Fruit fly (Drosophila melanogaster) whole organism, embryonic: ENCODE measurements around the gene 14-3-3epsilon.

Experiments used
- Abd-B ChIP-seq: fragments of 200-800 bp; sonication (Bioruptor generic); optimal IDR thresholded peaks from 2 replicates; lab custom pipeline; 2018; ENCODE audit warnings: missing biosample characterization, mild to moderate bottlenecking, missing genetic modification characterization, moderate library complexity
- B-H1 ChIP-seq: fragments of 200-800 bp; sonication (Bioruptor generic); IDR thresholded peaks from 3 replicates; pipeline ENCODE4 v1.3.6; 2022; ENCODE audit warnings: missing biosample characterization, missing genetic modification characterization
- Bdp1 ChIP-seq: fragments of 200-800 bp; sonication (Bioruptor generic); optimal IDR thresholded peaks from 3 replicates; lab custom pipeline; 2016; ENCODE audit warnings: missing biosample characterization, missing genetic modification characterization
- CG11085 ChIP-seq: fragments of 200-800 bp; sonication (Bioruptor generic); IDR thresholded peaks from 2 replicates; pipeline ENCODE4 v1.3.6; 2022; ENCODE audit warnings: missing biosample characterization, missing genetic modification characterization
- CG11398 ChIP-seq: fragments of 200-800 bp; sonication (Bioruptor generic); optimal IDR thresholded peaks from 2 replicates; lab custom pipeline; 2016; ENCODE audit warnings: missing biosample characterization, missing genetic modification characterization
- CG11456 ChIP-seq: fragments of 200-800 bp; sonication (Bioruptor generic); IDR thresholded peaks from 3 replicates; pipeline ENCODE4 v1.3.6; 2022; ENCODE audit warnings: missing biosample characterization, missing genetic modification characterization
- CG12104 ChIP-seq: fragments of 200-800 bp; sonication (Bioruptor generic); optimal IDR thresholded peaks from 3 replicates; lab custom pipeline; 2016; ENCODE audit warnings: missing biosample characterization, missing genetic modification characterization
- CG1233 ChIP-seq: fragments of 200-800 bp; sonication (Bioruptor generic); optimal IDR thresholded peaks from 4 replicates; lab custom pipeline; 2018; ENCODE audit warnings: missing biosample characterization, mild to moderate bottlenecking, missing genetic modification characterization
- CG12744 ChIP-seq: fragments of 200-800 bp; sonication (Bioruptor generic); optimal IDR thresholded peaks from 2 replicates; lab custom pipeline; 2016; ENCODE audit warnings: missing biosample characterization, missing genetic modification characterization
- CG12942 ChIP-seq: fragments of 200-800 bp; sonication (Bioruptor generic); optimal IDR thresholded peaks from 3 replicates; lab custom pipeline; 2016; ENCODE audit warnings: missing biosample characterization, missing genetic modification characterization
- CG13894 ChIP-seq: fragments of 200-800 bp; sonication (Bioruptor generic); optimal IDR thresholded peaks from 3 replicates; lab custom pipeline; 2018; ENCODE audit warnings: missing biosample characterization, mild to moderate bottlenecking, missing genetic modification characterization, moderate library complexity
- CG16813 ChIP-seq: fragments of 200-800 bp; sonication (Bioruptor generic); IDR thresholded peaks from 3 replicates; pipeline ENCODE4 v1.3.6; 2022; ENCODE audit warnings: missing biosample characterization, missing genetic modification characterization; ENCODE audit not compliant: partially characterized antibody
- CG18011 ChIP-seq: fragments of 200-800 bp; sonication (Bioruptor generic); optimal IDR thresholded peaks from 2 replicates; lab custom pipeline; 2017; ENCODE audit warnings: missing biosample characterization, missing genetic modification characterization, mild to moderate bottlenecking, moderate library complexity, missing genotype
- CG18764 ChIP-seq: fragments of 200-800 bp; sonication (Bioruptor generic); optimal IDR thresholded peaks from 3 replicates; lab custom pipeline; 2016; ENCODE audit warnings: missing biosample characterization, missing genetic modification characterization
- CG2116 ChIP-seq: fragments of 200-800 bp; sonication (Bioruptor generic); optimal IDR thresholded peaks from 3 replicates; lab custom pipeline; 2018; ENCODE audit warnings: missing biosample characterization, mild to moderate bottlenecking, missing genetic modification characterization
- CG2120 ChIP-seq: fragments of 200-800 bp; sonication (Bioruptor generic); optimal IDR thresholded peaks from 3 replicates; lab custom pipeline; 2016; ENCODE audit warnings: missing biosample characterization, missing genetic modification characterization
- CG34224 ChIP-seq: fragments of 200-800 bp; sonication (Bioruptor generic); IDR thresholded peaks from 3 replicates; pipeline ENCODE4 v1.3.6; 2022; ENCODE audit warnings: missing biosample characterization, missing genetic modification characterization; ENCODE audit not compliant: partially characterized antibody
- CG34376 ChIP-seq: fragments of 200-800 bp; sonication (Bioruptor generic); optimal IDR thresholded peaks from 2 replicates; lab custom pipeline; 2018; ENCODE audit warnings: missing biosample characterization, mild to moderate bottlenecking, missing genetic modification characterization
- CG4617 ChIP-seq: fragments of 200-800 bp; sonication (Bioruptor generic); optimal IDR thresholded peaks from 3 replicates; lab custom pipeline; 2016; ENCODE audit warnings: missing biosample characterization, missing genetic modification characterization, borderline replicate concordance
- CG9932 ChIP-seq: fragments of 200-800 bp; sonication (Bioruptor generic); IDR thresholded peaks from 2 replicates; pipeline ENCODE4 v1.3.6; 2022; ENCODE audit warnings: missing biosample characterization, missing genetic modification characterization
- D19A ChIP-seq: fragments of 200-800 bp; optimal IDR thresholded peaks from 3 replicates; lab custom pipeline; 2019; ENCODE audit warnings: missing biosample characterization, mild to moderate bottlenecking, missing genetic modification characterization, moderate library complexity
- Dp ChIP-seq: fragments of 200-800 bp; sonication (Bioruptor generic); optimal IDR thresholded peaks from 2 replicates; lab custom pipeline; 2018; ENCODE audit warnings: missing biosample characterization, mild to moderate bottlenecking, missing genetic modification characterization, moderate library complexity
- H15 ChIP-seq: fragments of 200-800 bp; sonication (Bioruptor generic); IDR thresholded peaks from 3 replicates; pipeline ENCODE4 v1.3.6; 2022; ENCODE audit warnings: missing biosample characterization, missing genetic modification characterization
- H2.0 ChIP-seq: fragments of 200-800 bp; sonication (Bioruptor generic); IDR thresholded peaks from 2 replicates; pipeline ENCODE4 v1.3.6; 2022; ENCODE audit warnings: missing biosample characterization, missing genetic modification characterization
- HmgD ChIP-seq: fragments of 200-800 bp; sonication (Bioruptor generic); optimal IDR thresholded peaks from 3 replicates; lab custom pipeline; 2016; ENCODE audit warnings: missing biosample characterization, missing genetic modification characterization
- Kr ChIP-seq: fragments of 200-800 bp; sonication (Bioruptor generic); optimal IDR thresholded peaks from 2 replicates; lab custom pipeline; 2017; ENCODE audit warnings: missing biosample characterization, mild to moderate bottlenecking, missing genetic modification characterization
- MESR4 ChIP-seq: fragments of 200-800 bp; sonication (Bioruptor generic); optimal IDR thresholded peaks from 2 replicates; lab custom pipeline; 2018; ENCODE audit warnings: missing biosample characterization, mild to moderate bottlenecking, missing genetic modification characterization, moderate library complexity
- Mes4 ChIP-seq: fragments of 200-800 bp; sonication (Bioruptor generic); optimal IDR thresholded peaks from 2 replicates; lab custom pipeline; 2016; ENCODE audit warnings: missing biosample characterization, missing genetic modification characterization
- NC2β ChIP-seq: fragments of 200-800 bp; sonication (Bioruptor generic); optimal IDR thresholded peaks from 2 replicates; lab custom pipeline; 2016; ENCODE audit warnings: missing biosample characterization, missing genetic modification characterization
- NK7.1 ChIP-seq: fragments of 200-800 bp; sonication (Bioruptor generic); optimal IDR thresholded peaks from 3 replicates; lab custom pipeline; 2016; ENCODE audit warnings: missing biosample characterization, missing genetic modification characterization
- Nf-YC ChIP-seq: fragments of 200-800 bp; optimal IDR thresholded peaks from 3 replicates; lab custom pipeline; 2019; ENCODE audit warnings: missing biosample characterization, mild to moderate bottlenecking, missing genetic modification characterization, moderate library complexity
- Six4 ChIP-seq: fragments of 200-800 bp; sonication (Bioruptor generic); optimal IDR thresholded peaks from 2 replicates; lab custom pipeline; 2016; ENCODE audit warnings: missing biosample characterization, missing genetic modification characterization
- al ChIP-seq: fragments of 200-800 bp; sonication (Bioruptor generic); IDR thresholded peaks from 2 replicates; pipeline ENCODE4 v1.3.6; 2022; ENCODE audit warnings: missing biosample characterization, missing genetic modification characterization
- aop ChIP-seq: fragments of 200-800 bp; sonication (Bioruptor generic); IDR thresholded peaks from 2 replicates; pipeline ENCODE4 v1.3.6; 2022; ENCODE audit warnings: missing biosample characterization, missing genetic modification characterization
- bbx ChIP-seq: fragments of 200-800 bp; sonication (Bioruptor generic); IDR thresholded peaks from 2 replicates; pipeline ENCODE4 v1.3.6; 2022; ENCODE audit warnings: missing biosample characterization, missing genetic modification characterization; ENCODE audit not compliant: partially characterized antibody
- da ChIP-seq: fragments of 200-800 bp; sonication (Bioruptor generic); optimal IDR thresholded peaks from 2 replicates; lab custom pipeline; 2016; ENCODE audit warnings: missing biosample characterization, missing genetic modification characterization
- dmrt99B ChIP-seq: fragments of 200-800 bp; sonication (Bioruptor generic); optimal IDR thresholded peaks from 2 replicates; lab custom pipeline; 2018; ENCODE audit warnings: missing biosample characterization, mild to moderate bottlenecking, missing genetic modification characterization, moderate library complexity
- dpn ChIP-seq, 2 experiments: fragments of 200-800 bp; sonication (Bioruptor generic); optimal IDR thresholded peaks; 3 replicates each; lab custom pipeline; 2016; ENCODE audit warnings: missing biosample characterization in 2 of 2, missing genetic modification characterization in 2 of 2
- exex ChIP-seq: fragments of 200-800 bp; sonication (Bioruptor generic); optimal IDR thresholded peaks from 4 replicates; lab custom pipeline; 2018; ENCODE audit warnings: missing biosample characterization, mild to moderate bottlenecking, missing genetic modification characterization, moderate library complexity
- ftz-f1 ChIP-seq: fragments of 200-800 bp; sonication (Bioruptor generic); optimal IDR thresholded peaks from 2 replicates; lab custom pipeline; 2016; ENCODE audit warnings: missing biosample characterization, missing genetic modification characterization
- gce ChIP-seq: fragments of 200-800 bp; sonication (Bioruptor generic); IDR thresholded peaks from 3 replicates; pipeline ENCODE4 v1.3.6; 2022; ENCODE audit warnings: missing biosample characterization, missing genetic modification characterization
- gcm2 ChIP-seq: fragments of 200-800 bp; sonication (Bioruptor generic); optimal IDR thresholded peaks from 2 replicates; lab custom pipeline; 2016; ENCODE audit warnings: missing biosample characterization, missing genetic modification characterization
- hkb ChIP-seq, 2 experiments: fragments of 200-800 bp in 1 of 2; fragments of >200 bp in 1 of 2; sonication (Bioruptor generic) in 1 of 2; IDR thresholded peaks in 1 of 2; optimal IDR thresholded peaks in 1 of 2; 2 replicates each; pipeline versions ENCODE4 v1.3.6 to Lab custom; 2017 to 2022; ENCODE audit warnings: missing biosample characterization in 1 of 2, missing genetic modification characterization in 1 of 2
- hth ChIP-seq: fragments of >200 bp; optimal IDR thresholded peaks from 2 replicates; lab custom pipeline; 2017; ENCODE audit warnings: inconsistent platforms
- ken ChIP-seq: fragments of 200-800 bp; sonication (Bioruptor generic); IDR thresholded peaks from 3 replicates; pipeline ENCODE4 v1.3.6; 2022; ENCODE audit warnings: missing biosample characterization, missing genetic modification characterization
- lilli ChIP-seq: fragments of 200-800 bp; sonication (Bioruptor generic); optimal IDR thresholded peaks from 3 replicates; lab custom pipeline; 2016; ENCODE audit warnings: missing biosample characterization, missing genetic modification characterization
- peb ChIP-seq: fragments of 200-800 bp; sonication (Bioruptor generic); IDR thresholded peaks from 2 replicates; pipeline ENCODE4 v1.3.6; 2022; ENCODE audit warnings: missing biosample characterization, missing genetic modification characterization
- repo ChIP-seq: fragments of 200-800 bp; sonication (Bioruptor generic); optimal IDR thresholded peaks from 2 replicates; lab custom pipeline; 2016; ENCODE audit warnings: missing biosample characterization, missing genetic modification characterization
- sim ChIP-seq: fragments of 200-800 bp; sonication (Bioruptor generic); IDR thresholded peaks from 2 replicates; pipeline ENCODE4 v1.3.6; 2022; ENCODE audit warnings: missing biosample characterization, missing genetic modification characterization
- sna ChIP-seq: fragments of 200-800 bp; sonication (Bioruptor generic); IDR thresholded peaks from 2 replicates; pipeline ENCODE4 v1.3.6; 2022; ENCODE audit warnings: missing biosample characterization, missing genetic modification characterization; ENCODE audit not compliant: partially characterized antibody

14-3-3epsilon gene

DNA sequence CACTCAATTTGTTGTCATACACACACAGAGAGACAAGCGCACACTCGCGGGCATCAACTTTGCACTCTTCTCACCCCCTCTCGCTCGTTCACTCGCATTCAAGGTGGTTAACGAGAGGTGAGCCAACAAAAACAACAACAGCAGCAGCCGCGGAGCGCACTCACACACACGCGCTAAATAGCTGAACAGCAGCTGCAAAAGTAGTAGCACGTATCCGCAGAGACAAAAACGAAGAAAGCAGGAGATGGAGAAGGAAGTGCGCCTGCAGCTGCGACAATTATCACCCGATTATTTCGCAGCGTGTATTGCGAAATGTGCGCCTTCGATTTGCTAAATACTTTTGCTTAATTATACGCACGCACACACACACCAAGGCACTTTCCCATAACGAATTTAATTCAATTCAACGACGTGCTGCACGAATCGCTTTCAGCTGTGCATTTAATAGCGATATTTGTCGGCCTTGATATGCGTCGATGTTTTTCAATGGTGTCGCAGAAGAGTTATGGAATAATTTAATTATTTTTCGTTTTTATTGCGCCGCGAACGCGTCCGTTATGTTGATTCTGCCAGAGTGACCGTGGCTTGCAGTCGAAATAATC is 56.1 kb downstream of the 14-3-3epsilon start (continued):
- no peak for TF ChIP-seq Six4 (GFP tag; lab: Kevin White, UChicago)
- no peak for TF ChIP-seq Dp (GFP tag; lab: Kevin White, UChicago)
- no peak for TF ChIP-seq al (GFP tag; lab: Robert Waterston, UW)
- 0 out of 2 replicates have a peak, but pooled peaks have one; percentile 50 for TF ChIP-seq sim (GFP tag; lab: Robert Waterston, UW)
- no peak; the same call in 2 of the 3 replicates for TF ChIP-seq B-H1 (GFP tag; lab: Robert Waterston, UW)
- TF ChIP-seq CG2116, result no peak
- TF ChIP-seq peb, result peak; percentile 20; the same call in 1 of the 2 replicates
- no peak for TF ChIP-seq dmrt99B (tag; lab: Kevin White, UChicago)
- TF ChIP-seq hth (lab: Kevin White, UChicago), result no peak
- TF ChIP-seq aop (GFP tag; lab: Robert Waterston, UW), result no peak
- TF ChIP-seq CG12104, result no peak
- TF ChIP-seq sna (GFP tag; lab: Robert Waterston, UW), result no peak
- TF ChIP-seq NK7.1 (GFP tag; lab: Kevin White, UChicago), result no peak
- peak; percentile 50 for TF ChIP-seq CG34376 (GFP tag; lab: Kevin White, UChicago)
- TF ChIP-seq lilli (GFP tag; lab: Kevin White, UChicago), result peak; percentile 25
- peak; percentile 46 for TF ChIP-seq CG4617 (GFP tag; lab: Kevin White, UChicago)
- TF ChIP-seq CG13894 (tag; lab: Kevin White, UChicago), result peak; percentile 56
- TF ChIP-seq H2.0 (GFP tag; lab: Robert Waterston, UW), result no peak
- TF ChIP-seq CG12744 (GFP tag; lab: Kevin White, UChicago), result no peak
- TF ChIP-seq dpn (GFP tag; optimal IDR thresholded peaks at IDR 0.05; lab: Kevin White, UChicago), result no peak
- no peak for TF ChIP-seq Nf-YC
- no peak for TF ChIP-seq hkb (optimal IDR thresholded peaks at IDR 0.05; lab: Kevin White, UChicago)
- TF ChIP-seq hkb (GFP tag; IDR thresholded peaks at IDR 0.05; lab: Robert Waterston, UW), result peak; percentile 19; the same call in 1 of the 2 replicates
- no peak for TF ChIP-seq CG2120 (GFP tag; lab: Kevin White, UChicago)
- no peak for TF ChIP-seq Abd-B (GFP tag; lab: Kevin White, UChicago)
- no peak for TF ChIP-seq Kr (GFP tag; lab: Kevin White, UChicago)
- TF ChIP-seq exex (tag; lab: Kevin White, UChicago), result no peak
- peak; percentile 97 for TF ChIP-seq ftz-f1 (GFP tag; lab: Kevin White, UChicago)
- no peak for TF ChIP-seq CG11456 (GFP tag; lab: Robert Waterston, UW)
- no peak for TF ChIP-seq NC2β (GFP tag; lab: Kevin White, UChicago)
- TF ChIP-seq repo, result no peak
- no peak; the same call in 2 of the 3 replicates for TF ChIP-seq ken (GFP tag; lab: Robert Waterston, UW)
- TF ChIP-seq CG9932, result peak; percentile 5; the same call in 1 of the 2 replicates
- peak; percentile 40 for TF ChIP-seq CG11398 (GFP tag; lab: Kevin White, UChicago)
- TF ChIP-seq gce (GFP tag; lab: Robert Waterston, UW), result no peak
- TF ChIP-seq CG34224, result peak; percentile 42; the same call in 2 of the 3 replicates
- no peak for TF ChIP-seq CG16813 (GFP tag; lab: Robert Waterston, UW)
- no peak for TF ChIP-seq CG1233 (GFP tag; lab: Kevin White, UChicago)
- TF ChIP-seq Mes4 (GFP tag; lab: Kevin White, UChicago), result no peak
- TF ChIP-seq da (GFP tag; lab: Kevin White, UChicago), result peak; percentile 41
- no peak for TF ChIP-seq CG18011 (GFP tag; lab: Kevin White, UChicago)
- no peak for TF ChIP-seq D19A (tag; lab: Kevin White, UChicago)
- no peak for TF ChIP-seq CG12942
- 0 out of 3 replicates have a peak, but pooled peaks have one; percentile 6 for TF ChIP-seq H15 (GFP tag; lab: Robert Waterston, UW)
- TF ChIP-seq HmgD (GFP tag; lab: Kevin White, UChicago), result peak; percentile 64
- peak; percentile 2 for TF ChIP-seq CG18764 (GFP tag; lab: Kevin White, UChicago)
- TF ChIP-seq CG11085 (GFP tag; lab: Robert Waterston, UW), result no peak
- TF ChIP-seq Bdp1, result no peak
- peak; percentile 67 for TF ChIP-seq MESR4 (GFP tag; lab: Kevin White, UChicago)
- peak; percentile 11 for TF ChIP-seq gcm2
- TF ChIP-seq bbx (GFP tag; lab: Robert Waterston, UW), result peak; percentile 23; the same call in 1 of the 2 replicates
